Worm (Caenorhabditis elegans): ENCODE results near the gene cyp-25A1.

DNA sequence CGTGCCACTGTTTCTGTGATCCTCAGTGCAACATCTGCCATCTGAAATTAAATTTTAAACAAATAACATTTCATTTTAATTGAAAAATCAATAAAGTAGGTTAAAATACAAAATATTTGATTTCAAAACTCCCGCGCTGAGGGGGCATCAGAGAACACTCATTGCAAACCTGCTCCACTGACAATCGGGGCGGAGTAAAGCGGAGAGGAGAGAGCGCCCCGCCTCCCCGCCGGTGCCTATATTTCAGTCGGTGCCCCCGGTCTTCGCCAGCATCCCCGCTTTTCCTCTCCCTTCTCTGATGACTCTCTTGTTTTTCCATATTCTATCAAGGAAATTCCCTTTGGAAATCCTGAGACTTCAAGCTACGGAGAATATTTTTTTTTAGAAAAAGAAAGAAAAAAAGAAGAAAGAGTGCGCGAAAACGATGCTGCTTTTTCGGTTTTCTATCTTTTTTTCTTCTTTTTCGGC is 30.6 kb downstream of the cyp-25A1 start, which contains the start of gene brc-1:
- TF ChIP-seq dao-5 (tag; optimal IDR thresholded peaks at IDR 0.05): no peak
- peak; percentile 83 for TF ChIP-seq him-1 (tag; optimal IDR thresholded peaks at IDR 0.05)
